Worm (Caenorhabditis elegans) whole organism, late embryonic: ENCODE data around the gene T22G5.3.

Experiments used
- F13H6.1 ChIP-seq: sonication (generic microtip); optimal IDR thresholded peaks from 2 replicates; lab custom pipeline; 2016; ENCODE audit warnings: missing genetic modification characterization, missing compliant biosample characterization
- ceh-19 ChIP-seq: fragments of 200-800 bp; sonication (Bioruptor generic); optimal IDR thresholded peaks from 2 replicates; lab custom pipeline; 2018; ENCODE audit warnings: mild to moderate bottlenecking, missing genetic modification characterization, missing compliant biosample characterization
- ceh-2 ChIP-seq: sonication (generic microtip); optimal IDR thresholded peaks from 2 replicates; lab custom pipeline; 2016; ENCODE audit warnings: missing genotype, missing genetic modification characterization, missing compliant biosample characterization
- ceh-24 ChIP-seq: sonication (generic microtip); optimal IDR thresholded peaks from 2 replicates; lab custom pipeline; 2016; ENCODE audit warnings: mild to moderate bottlenecking, missing genetic modification characterization, missing compliant biosample characterization
- ceh-9 ChIP-seq: sonication (generic microtip); optimal IDR thresholded peaks from 2 replicates; lab custom pipeline; 2016; ENCODE audit warnings: mild to moderate bottlenecking, missing genetic modification characterization, inconsistent platforms, missing compliant biosample characterization
- dve-1 ChIP-seq: sonication (generic microtip); optimal IDR thresholded peaks from 2 replicates; lab custom pipeline; 2017; ENCODE audit warnings: antibody characterized with exemption, mild to moderate bottlenecking, missing genetic modification characterization, missing compliant biosample characterization
- elt-2 ChIP-seq: sonication (generic microtip); optimal IDR thresholded peaks from 2 replicates; lab custom pipeline; 2016; ENCODE audit warnings: missing genetic modification reagents, missing genetic modification characterization, missing compliant biosample characterization
- ets-4 ChIP-seq: sonication (generic microtip); optimal IDR thresholded peaks from 2 replicates; lab custom pipeline; 2016; ENCODE audit warnings: missing genetic modification characterization, missing compliant biosample characterization
- gmeb-2 ChIP-seq: sonication (generic microtip); optimal IDR thresholded peaks from 2 replicates; lab custom pipeline; 2016; ENCODE audit warnings: missing genetic modification characterization, inconsistent platforms, missing compliant biosample characterization
- hlh-13 ChIP-seq: fragments of 200-800 bp; sonication (Bioruptor generic); optimal IDR thresholded peaks from 2 replicates; lab custom pipeline; 2018; ENCODE audit warnings: mild to moderate bottlenecking, missing genetic modification characterization, missing compliant biosample characterization
- hlh-15 ChIP-seq: sonication (generic microtip); optimal IDR thresholded peaks from 2 replicates; lab custom pipeline; 2016; ENCODE audit warnings: missing genetic modification characterization, missing compliant biosample characterization
- hlh-6 ChIP-seq: sonication (generic microtip); optimal IDR thresholded peaks from 2 replicates; lab custom pipeline; 2016; ENCODE audit warnings: missing genotype, missing genetic modification characterization, missing compliant biosample characterization
- hlh-8 ChIP-seq: sonication (generic microtip); optimal IDR thresholded peaks from 2 replicates; lab custom pipeline; 2016; ENCODE audit warnings: missing genotype, missing genetic modification characterization, missing compliant biosample characterization
- lim-6 ChIP-seq: sonication (generic microtip); optimal IDR thresholded peaks from 2 replicates; lab custom pipeline; 2016; ENCODE audit warnings: missing genetic modification characterization, missing compliant biosample characterization
- lin-11 ChIP-seq: fragments of 200-800 bp; sonication (Bioruptor generic); optimal IDR thresholded peaks from 2 replicates; lab custom pipeline; 2018; ENCODE audit warnings: mild to moderate bottlenecking, missing genetic modification characterization, missing compliant biosample characterization
- madf-2 ChIP-seq: sonication (generic microtip); optimal IDR thresholded peaks from 2 replicates; lab custom pipeline; 2017; ENCODE audit warnings: missing genetic modification characterization, missing compliant biosample characterization
- mec-3 ChIP-seq: sonication (generic microtip); optimal IDR thresholded peaks from 2 replicates; lab custom pipeline; 2016; ENCODE audit warnings: borderline replicate concordance, missing genetic modification characterization, missing compliant biosample characterization
- nfya-1 ChIP-seq: sonication (generic microtip); optimal IDR thresholded peaks from 2 replicates; lab custom pipeline; 2017; ENCODE audit warnings: missing genetic modification characterization, mild to moderate bottlenecking, missing compliant biosample characterization, antibody characterized with exemption, moderate library complexity
- npax-4 ChIP-seq: sonication (generic microtip); optimal IDR thresholded peaks from 2 replicates; lab custom pipeline; 2016; ENCODE audit warnings: missing genetic modification characterization, missing compliant biosample characterization
- odd-2 ChIP-seq: sonication (generic microtip); optimal IDR thresholded peaks from 2 replicates; lab custom pipeline; 2017; ENCODE audit warnings: antibody characterized with exemption, mild to moderate bottlenecking, missing genetic modification characterization, missing compliant biosample characterization
- pat-9 ChIP-seq: fragments of 200-800 bp; sonication (Bioruptor generic); optimal IDR thresholded peaks from 2 replicates; lab custom pipeline; 2018; ENCODE audit warnings: mild to moderate bottlenecking, missing genetic modification characterization, moderate library complexity, missing compliant biosample characterization
- pha-2 ChIP-seq: sonication (generic microtip); optimal IDR thresholded peaks from 2 replicates; lab custom pipeline; 2017; ENCODE audit warnings: mild to moderate bottlenecking, missing genetic modification characterization, missing compliant biosample characterization
- pha-4 ChIP-seq: fragments of 150-350 bp; optimal IDR thresholded peaks from 2 replicates; lab custom pipeline; 2018; ENCODE audit warnings: missing biosample characterization, missing genetic modification reagents, missing genetic modification characterization
- pros-1 ChIP-seq: fragments of 150-350 bp; optimal IDR thresholded peaks from 2 replicates; lab custom pipeline; 2014; ENCODE audit warnings: missing biosample characterization, missing genetic modification reagents, missing genetic modification characterization
- rnt-1 ChIP-seq: sonication (generic microtip); optimal IDR thresholded peaks from 2 replicates; lab custom pipeline; 2016; ENCODE audit warnings: missing genetic modification characterization, missing compliant biosample characterization
- sdc-2 ChIP-seq: sonication (generic microtip); optimal IDR thresholded peaks from 2 replicates; lab custom pipeline; 2016; ENCODE audit warnings: missing genotype, missing genetic modification characterization, missing compliant biosample characterization
- sox-2 ChIP-seq: fragments of 200-800 bp; sonication (Bioruptor generic); IDR thresholded peaks from 2 replicates; pipeline ENCODE4 v1.3.6; 2022; ENCODE audit warnings: missing genetic modification reagents, missing genetic modification characterization, missing compliant biosample characterization
- syd-9 ChIP-seq: sonication (generic microtip); optimal IDR thresholded peaks from 2 replicates; lab custom pipeline; 2016; ENCODE audit warnings: mild to moderate bottlenecking, missing genetic modification characterization, moderate library complexity, missing compliant biosample characterization
- unc-3 ChIP-seq, 2 experiments: fragments of 200-800 bp in 1 of 2; sonication (Bioruptor generic) in 1 of 2; sonication (generic microtip) in 1 of 2; conservative IDR thresholded peaks in 1 of 2; optimal IDR thresholded peaks in 1 of 2; 2 replicates each; pipeline versions ENCODE4 v1.3.6 to Lab custom; 2016 to 2022; ENCODE audit warnings: missing compliant biosample characterization in 2 of 2, missing genetic modification characterization in 2 of 2, missing genetic modification reagents in 1 of 2
- unc-42 ChIP-seq: sonication (generic microtip); optimal IDR thresholded peaks from 2 replicates; lab custom pipeline; 2016; ENCODE audit warnings: missing genotype, missing genetic modification characterization, missing compliant biosample characterization
- unc-55 ChIP-seq: sonication (generic microtip); optimal IDR thresholded peaks from 2 replicates; lab custom pipeline; 2017; ENCODE audit warnings: missing biosample characterization, missing genetic modification reagents, missing genetic modification characterization
- unc-86 ChIP-seq: sonication (generic microtip); optimal IDR thresholded peaks from 2 replicates; lab custom pipeline; 2016; ENCODE audit warnings: missing genetic modification characterization, missing compliant biosample characterization

Gene T22G5.3

ce11 chrV:13880607-13881006 lies at the start of gene T22G5.3:
T22G5.3 (plus strand) TSS chrV:13880907.
- no peak for TF ChIP-seq hlh-6 (tag; lab: Kevin White, UChicago)

- TF ChIP-seq unc-3 (GFP tag; conservative IDR thresholded peaks at IDR 0.05; lab: Robert Waterston, UW) (no peak), unc-3 (tag; optimal IDR thresholded peaks at IDR 0.05; lab: Kevin White, UChicago) (no peak), unc-42 (tag; lab: Kevin White, UChicago) (no peak), ceh-9 (tag; lab: Kevin White, UChicago) (no peak), lin-11 (tag; lab: Kevin White, UChicago) (no peak), dve-1 (no peak), sdc-2 (no peak), unc-86 (no peak), pha-4 (tag; lab: Kevin White, UChicago) (no peak), ceh-2 (tag; lab: Kevin White, UChicago) (no peak), ets-4 (tag; lab: Kevin White, UChicago) (no peak), pros-1 (tag; lab: Kevin White, UChicago) (no peak), pat-9 (tag; lab: Kevin White, UChicago) (no peak), syd-9 (tag; lab: Kevin White, UChicago) (no peak), hlh-15 (no peak), npax-4 (tag; lab: Kevin White, UChicago) (no peak), nfya-1 (tag; lab: Kevin White, UChicago) (no peak), pha-2 (tag; lab: Kevin White, UChicago) (no peak)
These were observed 46.8 kb upstream of the T22G5.3 start, which contains the start of gene srx-129 for ce11 chrV:13833951-13834350. srx-129 (plus strand) TSS chrV:13834251.

ce11 chrV:13837173-13837572 lies 43.5 kb upstream of the T22G5.3 start, which contains the start of gene srx-128:
srx-128 (plus strand) TSS chrV:13837473.
- TF ChIP-seq lim-6 (tag; lab: Kevin White, UChicago) (no peak), elt-2 (tag; lab: Kevin White, UChicago) (no peak), sox-2 (no peak), mec-3 (tag; lab: Kevin White, UChicago) (no peak), unc-42 (tag; lab: Kevin White, UChicago) (no peak), rnt-1 (tag; lab: Kevin White, UChicago) (no peak), unc-55 (no peak), hlh-13 (no peak), ceh-9 (tag; lab: Kevin White, UChicago) (no peak), madf-2 (no peak), lin-11 (tag; lab: Kevin White, UChicago) (no peak)
- TF ChIP-seq, all 69 proteins: peak for 0

ce11 chrV:13839433-13839832 lies 41.3 kb upstream of the T22G5.3 start, which contains the start of gene F55B12.10:
F55B12.10 (plus strand) TSS chrV:13839733.
- TF ChIP-seq ceh-24 (tag; lab: Kevin White, UChicago) (no peak), pat-9 (tag; lab: Kevin White, UChicago) (no peak), hlh-8 (tag; lab: Kevin White, UChicago) (no peak), gmeb-2 (tag; lab: Kevin White, UChicago) (no peak), F13H6.1 (tag; lab: Kevin White, UChicago) (no peak), sdc-2 (no peak), ets-4 (tag; lab: Kevin White, UChicago) (no peak)

- no peak for TF ChIP-seq odd-2
- TF ChIP-seq unc-3 (GFP tag; conservative IDR thresholded peaks at IDR 0.05; lab: Robert Waterston, UW): no peak
- no peak for TF ChIP-seq unc-3 (tag; optimal IDR thresholded peaks at IDR 0.05; lab: Kevin White, UChicago)
- TF ChIP-seq ceh-19: no peak
These were observed 39.8 kb upstream of the T22G5.3 start, which contains the start of gene srx-17 for ce11 chrV:13840909-13841308. srx-17 (plus strand) TSS chrV:13841209.
